Worm (Caenorhabditis elegans): ENCODE data around the gene srv-7.

srv-7 gene

DNA sequence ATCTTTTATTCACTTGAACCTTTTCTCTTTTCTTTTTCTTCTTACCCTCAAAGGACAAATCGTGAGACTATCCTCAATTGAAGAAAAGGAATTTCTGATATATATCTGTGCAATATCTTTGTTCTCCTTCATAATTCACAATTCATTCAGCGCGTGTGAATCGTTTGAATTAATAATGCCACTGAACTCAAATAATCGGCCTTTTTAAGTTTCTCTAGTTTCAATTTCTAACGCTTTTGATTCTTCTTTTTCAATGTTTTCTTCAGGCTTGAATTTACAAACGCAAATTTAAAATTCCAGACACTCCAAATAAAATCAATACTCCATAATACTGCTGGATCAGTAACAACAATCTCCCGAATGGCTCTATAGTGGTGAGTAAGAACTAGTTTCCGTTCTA, 15.8 kb upstream of the srv-7 start, which contains the start of gene egl-13:
Gene egl-13 (plus strand): TSS at position 301 of the 400 bp plus-strand sequence.
- TF ChIP-seq ceh-83 (GFP tag; optimal IDR thresholded peaks at IDR 0.05), result no peak
- no peak for TF ChIP-seq ceh-39 (tag; optimal IDR thresholded peaks at IDR 0.05)
- no peak for TF ChIP-seq ces-1 (GFP tag; optimal IDR thresholded peaks at IDR 0.05)
- TF ChIP-seq ceh-43 (GFP tag; optimal IDR thresholded peaks at IDR 0.05), result no peak
- TF ChIP-seq elt-3 (tag; optimal IDR thresholded peaks at IDR 0.05), result no peak
- no peak for TF ChIP-seq nhr-28 (tag; optimal IDR thresholded peaks at IDR 0.05)
- no peak for TF ChIP-seq snpc-4 (tag; optimal IDR thresholded peaks at IDR 0.05)
- TF ChIP-seq unc-39 (tag; optimal IDR thresholded peaks at IDR 0.05), result no peak
- no peak for TF ChIP-seq cnd-1 (tag; optimal IDR thresholded peaks at IDR 0.05)
- TF ChIP-seq flh-1 (GFP tag; optimal IDR thresholded peaks at IDR 0.05), result no peak
- TF ChIP-seq nhr-237 (tag; optimal IDR thresholded peaks at IDR 0.05), result no peak

DNA sequence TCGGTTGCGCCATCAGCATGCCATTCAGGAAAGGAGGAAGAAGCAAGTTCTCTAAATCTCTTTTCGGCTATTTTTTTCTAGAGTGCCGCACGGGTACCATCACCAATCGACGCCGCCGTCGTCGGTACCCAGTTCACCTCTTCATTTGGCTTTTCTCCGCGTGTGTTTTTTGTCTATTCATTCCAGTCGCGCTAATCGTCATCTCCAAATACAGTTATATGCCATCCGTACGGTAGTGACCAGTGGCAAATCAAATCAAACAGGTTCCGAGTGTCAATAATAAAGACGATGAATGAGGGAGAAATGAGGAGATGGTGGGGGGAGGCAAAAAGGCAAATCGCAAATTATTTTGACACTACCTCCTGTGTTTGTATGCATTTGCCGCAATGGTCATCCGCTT, 13.4 kb upstream of the srv-7 start:
- TF ChIP-seq bed-3 (GFP tag; optimal IDR thresholded peaks at IDR 0.05), result no peak
- no peak for TF ChIP-seq ceh-39 (tag; optimal IDR thresholded peaks at IDR 0.05)
- TF ChIP-seq nhr-28 (tag; optimal IDR thresholded peaks at IDR 0.05), result no peak
- TF ChIP-seq lin-32 (GFP tag; optimal IDR thresholded peaks at IDR 0.05), result no peak
- TF ChIP-seq cnd-1 (tag; optimal IDR thresholded peaks at IDR 0.05), result no peak
- no peak for TF ChIP-seq nhr-76 (tag; optimal IDR thresholded peaks at IDR 0.05)
- TF ChIP-seq tbx-8 (GFP tag; optimal IDR thresholded peaks at IDR 0.05), result no peak
- no peak for TF ChIP-seq mls-2 (tag; optimal IDR thresholded peaks at IDR 0.05)
- no peak for TF ChIP-seq hlh-1 (tag; optimal IDR thresholded peaks at IDR 0.05)
- no peak for TF ChIP-seq nhr-12 (tag; optimal IDR thresholded peaks at IDR 0.05)
- TF ChIP-seq ces-1 (GFP tag; optimal IDR thresholded peaks at IDR 0.05), result no peak
- TF ChIP-seq sem-2 (GFP tag; optimal IDR thresholded peaks at IDR 0.05), result no peak
- TF ChIP-seq ceh-83 (GFP tag; optimal IDR thresholded peaks at IDR 0.05), result no peak
- TF ChIP-seq mep-1 (tag; optimal IDR thresholded peaks at IDR 0.05), result no peak
- TF ChIP-seq ztf-11 (tag; optimal IDR thresholded peaks at IDR 0.05), result no peak
- no peak for TF ChIP-seq ceh-43 (GFP tag; optimal IDR thresholded peaks at IDR 0.05)
- no peak for TF ChIP-seq pha-4 (tag; optimal IDR thresholded peaks at IDR 0.05)
- TF ChIP-seq snpc-4 (tag; optimal IDR thresholded peaks at IDR 0.05), result no peak
- no peak for TF ChIP-seq sptf-1 (tag; optimal IDR thresholded peaks at IDR 0.05)
- TF ChIP-seq unc-120 (tag; optimal IDR thresholded peaks at IDR 0.05; ENCODE audit: poor library complexity, severe bottlenecking), result no peak

DNA sequence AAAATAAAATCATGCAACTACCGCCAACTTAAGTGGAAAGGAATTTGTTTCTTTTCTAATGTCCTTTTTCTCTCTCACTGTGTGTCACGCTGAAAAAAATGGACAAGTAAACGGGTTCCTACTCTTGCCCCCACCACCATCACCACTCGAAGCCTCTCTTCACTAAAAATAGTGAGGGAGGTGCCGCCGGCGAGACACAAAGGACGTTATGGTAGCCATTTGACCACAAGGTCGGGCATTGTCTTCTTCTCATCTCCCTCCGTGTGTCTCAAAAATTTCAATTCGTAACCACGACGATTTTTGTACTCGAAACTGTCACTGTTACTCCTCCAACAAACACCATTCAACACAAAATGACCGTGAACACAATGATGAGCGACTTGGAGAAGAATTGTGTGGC, 11.8 kb upstream of the srv-7 start, which contains the start of gene T22B7.22:
Gene T22B7.22 (plus strand): TSS at position 354 of the 400 bp plus-strand sequence.
- TF ChIP-seq mab-5 (tag; optimal IDR thresholded peaks at IDR 0.05), result no peak
- TF ChIP-seq nhr-76 (tag; optimal IDR thresholded peaks at IDR 0.05), result no peak
- TF ChIP-seq flh-1 (GFP tag; optimal IDR thresholded peaks at IDR 0.05), result no peak
- TF ChIP-seq unc-39 (tag; optimal IDR thresholded peaks at IDR 0.05), result no peak
- TF ChIP-seq drap-1 (GFP tag; optimal IDR thresholded peaks at IDR 0.05), result no peak
- TF ChIP-seq snpc-4 (tag; optimal IDR thresholded peaks at IDR 0.05), result no peak
- TF ChIP-seq mls-2 (tag; optimal IDR thresholded peaks at IDR 0.05), result no peak
- no peak for TF ChIP-seq ztf-11 (tag; optimal IDR thresholded peaks at IDR 0.05)

DNA sequence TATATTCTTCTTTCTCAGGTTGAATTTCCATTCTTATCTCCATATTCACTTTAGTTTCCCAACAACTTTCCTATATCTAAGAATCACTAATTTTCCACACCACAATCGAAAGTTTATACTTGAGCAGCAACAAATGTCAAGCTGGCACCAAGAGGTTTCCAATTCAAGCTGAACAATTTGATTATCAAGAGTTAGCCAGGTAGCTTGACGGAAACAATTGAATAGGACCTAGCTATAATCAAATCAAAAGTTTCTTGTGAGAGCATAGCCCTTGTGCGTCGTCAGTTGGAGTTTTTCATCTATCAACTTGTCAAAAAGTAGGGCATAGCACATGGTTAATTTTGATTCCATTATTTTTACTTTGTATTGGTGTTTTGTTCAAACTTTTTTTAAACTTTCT, 7.8 kb upstream of the srv-7 start:
- TF ChIP-seq drap-1 (GFP tag; optimal IDR thresholded peaks at IDR 0.05) (no peak), ces-1 (GFP tag; optimal IDR thresholded peaks at IDR 0.05) (peak; percentile 52)

DNA sequence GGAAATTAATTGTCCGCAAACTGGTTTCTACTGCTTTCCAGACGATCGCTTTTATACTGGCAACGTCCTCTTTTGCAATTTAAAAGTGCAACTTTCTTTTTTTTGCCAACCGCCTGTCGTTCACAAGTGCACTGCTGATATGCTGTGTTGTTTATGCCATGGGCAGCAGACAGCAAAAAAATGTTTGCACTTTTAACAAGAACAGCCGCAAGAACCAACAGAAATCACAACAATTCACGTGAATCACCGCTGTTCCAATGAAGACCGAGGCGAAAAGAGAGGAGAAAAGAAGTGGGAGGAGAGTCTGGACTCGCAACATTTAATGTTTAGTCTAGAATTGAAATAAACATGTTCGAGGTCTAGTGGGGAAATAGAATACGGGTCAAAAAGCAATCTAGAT, 6.0 kb upstream of the srv-7 start, which contains the start of gene T22B7.7:
Gene T22B7.7 (minus strand): TSS at position 262 of the 400 bp plus-strand sequence.
- TF ChIP-seq sem-2 (GFP tag; optimal IDR thresholded peaks at IDR 0.05) (no peak), nhr-76 (tag; optimal IDR thresholded peaks at IDR 0.05) (no peak), lin-13 (tag; optimal IDR thresholded peaks at IDR 0.05) (no peak), nhr-28 (tag; optimal IDR thresholded peaks at IDR 0.05) (no peak), M03D4.4 (tag; optimal IDR thresholded peaks at IDR 0.05) (no peak), pha-4 (tag; optimal IDR thresholded peaks at IDR 0.05) (no peak), unc-62 (GFP tag; optimal IDR thresholded peaks at IDR 0.05) (no peak), sptf-1 (tag; optimal IDR thresholded peaks at IDR 0.05) (no peak), drap-1 (GFP tag; optimal IDR thresholded peaks at IDR 0.05) (no peak), tbx-8 (GFP tag; optimal IDR thresholded peaks at IDR 0.05) (no peak), mep-1 (tag; optimal IDR thresholded peaks at IDR 0.05) (no peak), nhr-12 (tag; optimal IDR thresholded peaks at IDR 0.05) (no peak), lsy-2 (tag; optimal IDR thresholded peaks at IDR 0.05) (no peak), ceh-39 (tag; optimal IDR thresholded peaks at IDR 0.05) (no peak), mab-5 (tag; optimal IDR thresholded peaks at IDR 0.05) (no peak)

Data from whole organism, mixed stage, embryonic.